Worm (Caenorhabditis elegans): ENCODE results near the gene irld-23.
"Not testable (repeated sequence)": the region's sequence is repeated elsewhere in the genome, so short reads cannot be mapped to it uniquely, and the experiment has no call there.

Gene irld-23

ce11 chrX:17080635-17081376 lies at the start of gene irld-23, which contains the start of gene C08A9.10:
Gene irld-23, minus strand, starts transcription at chrX:17080685.
Gene C08A9.10, plus strand, starts transcription at chrX:17081179.
- TF ChIP-seq aha-1 (tag) = peak; percentile 95
- no peak for TF ChIP-seq nhr-10 (tag; optimal IDR thresholded peaks at IDR 0.05)

DNA sequence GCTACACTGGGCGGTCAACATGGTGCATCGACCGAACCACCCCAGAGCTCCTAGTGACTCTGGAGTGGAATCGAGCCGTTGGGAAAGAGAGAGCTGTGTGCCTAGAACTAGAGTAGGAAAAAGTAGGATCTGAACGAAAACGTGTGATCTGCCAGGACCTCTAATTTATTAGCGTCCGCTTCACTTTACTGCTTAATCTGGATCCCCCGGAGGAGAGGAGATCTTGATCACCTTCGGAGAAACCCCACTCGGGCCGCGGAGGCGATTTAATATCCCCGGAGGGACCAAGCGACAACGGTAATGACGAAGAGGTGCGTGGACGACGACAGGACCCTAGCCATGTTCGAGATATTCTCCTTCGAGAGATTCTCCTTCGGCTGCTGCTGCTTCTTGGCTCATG lies 36.9 kb upstream of the irld-23 start, which contains the start of gene K09E3.2:
Gene K09E3.2 (plus strand): TSS at position 301 of the 400 bp plus-strand sequence.
- TF ChIP-seq nhr-28 (tag; optimal IDR thresholded peaks at IDR 0.05); daf-8 (GFP tag; IDR thresholded peaks at IDR 0.05); lir-3 (tag; optimal IDR thresholded peaks at IDR 0.05): not testable (repeated sequence)

DNA sequence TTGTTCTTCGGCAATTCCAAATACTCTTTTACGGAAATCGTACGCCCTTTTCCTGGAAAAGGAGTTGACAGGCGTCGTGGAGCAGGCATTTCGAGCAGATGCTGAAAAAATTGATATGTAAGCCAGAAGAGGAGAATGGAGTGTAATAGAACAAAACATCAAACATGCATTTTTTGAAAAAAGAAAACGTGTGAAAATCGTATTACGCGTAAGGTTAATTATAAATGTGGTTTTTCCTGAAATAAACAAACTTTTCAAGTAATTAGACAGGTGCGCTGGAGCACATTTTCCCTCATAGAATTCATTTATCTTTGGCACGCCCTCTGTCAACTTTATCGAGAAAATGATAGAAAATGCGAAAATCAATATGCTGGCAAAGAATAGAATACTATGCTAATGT lies 34.6 kb upstream of the irld-23 start, which contains the start of gene lido-6:
Gene lido-6 (minus strand): TSS at position 101 of the 400 bp plus-strand sequence.
- TF ChIP-seq ZK546.5 (tag; optimal IDR thresholded peaks at IDR 0.05) (no peak), aha-1 (tag) (no peak), vab-7 (GFP tag; IDR thresholded peaks at IDR 0.05) (no peak), nhr-28 (tag; optimal IDR thresholded peaks at IDR 0.05) (no peak), daf-19 (GFP tag; conservative IDR thresholded peaks at IDR 0.05) (no peak), tag-97 (GFP tag; IDR thresholded peaks at IDR 0.05) (no peak), daf-16 (GFP tag; optimal IDR thresholded peaks at IDR 0.05) (no peak), daf-16 (tag; optimal IDR thresholded peaks at IDR 0.05) (no peak), nhr-76 (tag; optimal IDR thresholded peaks at IDR 0.05) (no peak), F44E2.7 (GFP tag; IDR thresholded peaks at IDR 0.05) (no peak), ctbp-1 (GFP tag; IDR thresholded peaks at IDR 0.05) (no peak), zag-1 (tag; optimal IDR thresholded peaks at IDR 0.05) (no peak)

- no peak for TF ChIP-seq nhr-41 (GFP tag; IDR thresholded peaks at IDR 0.05)
- TF ChIP-seq zag-1 (tag; optimal IDR thresholded peaks at IDR 0.05) = no peak
- no peak for TF ChIP-seq madf-9 (GFP tag; conservative IDR thresholded peaks at IDR 0.05)
- TF ChIP-seq nhr-10 (tag; optimal IDR thresholded peaks at IDR 0.05) = no peak
- no peak for TF ChIP-seq D1046.2 (GFP tag; IDR thresholded peaks at IDR 0.05)
- TF ChIP-seq nhr-102 (tag; optimal IDR thresholded peaks at IDR 0.05) = no peak
- TF ChIP-seq lin-29 (GFP tag; IDR thresholded peaks at IDR 0.05) = no peak
- TF ChIP-seq attf-4 (tag; optimal IDR thresholded peaks at IDR 0.05) = no peak
- no peak for TF ChIP-seq dmd-9 (GFP tag; IDR thresholded peaks at IDR 0.05)
- no peak for TF ChIP-seq lsy-2 (tag; optimal IDR thresholded peaks at IDR 0.05)
- no peak for TF ChIP-seq lin-1 (GFP tag; IDR thresholded peaks at IDR 0.05)
- TF ChIP-seq aly-2 (tag; optimal IDR thresholded peaks at IDR 0.05) = no peak
- no peak for TF ChIP-seq Y5F2A.4 (GFP tag; optimal IDR thresholded peaks at IDR 0.05)
- TF ChIP-seq ZK337.2 (GFP tag; IDR thresholded peaks at IDR 0.05) = no peak
These were observed 30.1 kb upstream of the irld-23 start, which contains the start of gene lido-5 for ce11 chrX:17110555-17110954. Gene lido-5, minus strand, starts transcription at chrX:17110655.

ce11 chrX:17107670-17108069 lies 27.2 kb upstream of the irld-23 start, which contains the start of gene lido-4:
Gene lido-4, minus strand, starts transcription at chrX:17107770.
- TF ChIP-seq madf-5 (GFP tag; IDR thresholded peaks at IDR 0.05) (no peak), nhr-6 (tag; optimal IDR thresholded peaks at IDR 0.05) (no peak), nhr-11 (tag; optimal IDR thresholded peaks at IDR 0.05) (no peak), mdt-29 (GFP tag; IDR thresholded peaks at IDR 0.05) (no peak), pha-4 (GFP tag; IDR thresholded peaks at IDR 0.05) (no peak), pha-4 (tag; optimal IDR thresholded peaks at IDR 0.05) (no peak), ceh-28 (tag; optimal IDR thresholded peaks at IDR 0.05) (no peak), jun-1 (tag; optimal IDR thresholded peaks at IDR 0.05) (no peak), zip-2 (tag; optimal IDR thresholded peaks at IDR 0.05) (no peak), dmd-9 (GFP tag; IDR thresholded peaks at IDR 0.05) (no peak), ceh-20 (GFP tag; IDR thresholded peaks at IDR 0.05) (no peak), nhr-42 (GFP tag; IDR thresholded peaks at IDR 0.05) (no peak), F44E2.7 (GFP tag; IDR thresholded peaks at IDR 0.05) (no peak), tag-97 (GFP tag; IDR thresholded peaks at IDR 0.05) (no peak), ceh-32 (tag; optimal IDR thresholded peaks at IDR 0.05; ENCODE audit: poor library complexity) (no peak), nhr-102 (tag; optimal IDR thresholded peaks at IDR 0.05) (no peak), ceh-62 (tag; optimal IDR thresholded peaks at IDR 0.05) (no peak), ama-1 (optimal IDR thresholded peaks at IDR 0.05) (no peak), aly-2 (tag; optimal IDR thresholded peaks at IDR 0.05) (no peak), spr-1 (tag; optimal IDR thresholded peaks at IDR 0.05) (no peak), rbr-2 (tag; optimal IDR thresholded peaks at IDR 0.05) (no peak)
